Worm (Caenorhabditis elegans): ENCODE data around the gene mrpl-22.

Gene mrpl-22

DNA sequence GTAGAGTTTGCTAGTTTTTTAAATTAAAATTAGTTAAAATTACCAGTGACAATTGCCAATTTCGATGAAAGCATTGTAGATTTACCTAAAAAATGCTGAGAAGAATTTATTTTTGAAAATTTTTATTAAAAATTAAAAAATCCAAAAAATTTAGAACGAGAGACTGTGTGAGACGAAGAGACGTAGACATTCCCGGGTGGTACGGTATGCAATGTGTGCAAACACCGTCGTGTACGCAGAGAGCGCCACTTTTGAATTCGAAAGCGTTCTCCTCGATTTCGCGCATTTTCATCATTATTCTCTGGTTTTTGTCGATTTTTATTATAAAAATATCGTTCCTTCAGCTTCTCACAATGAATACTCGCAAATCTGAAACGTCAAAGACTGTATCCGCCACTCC is 27.5 kb downstream of the mrpl-22 start, which contains the start of the genes dhs-11 and orc-1:
TSS of gene dhs-11 (minus strand) at position 85 of the 400 bp plus-strand sequence.
TSS of gene orc-1 (plus strand) at position 349 of the 400 bp plus-strand sequence.
- peak; percentile 15 for TF ChIP-seq lin-13 (tag; optimal IDR thresholded peaks at IDR 0.05)
- TF ChIP-seq nhr-12 (tag; optimal IDR thresholded peaks at IDR 0.05), result no peak
- peak; percentile 97 for TF ChIP-seq lsy-2 (tag; optimal IDR thresholded peaks at IDR 0.05)
- peak; percentile 25 for TF ChIP-seq sptf-1 (tag; optimal IDR thresholded peaks at IDR 0.05)
- peak; percentile 58 for TF ChIP-seq mep-1 (tag; optimal IDR thresholded peaks at IDR 0.05)
- TF ChIP-seq unc-120 (tag; optimal IDR thresholded peaks at IDR 0.05; ENCODE audit: poor library complexity, severe bottlenecking), result no peak

DNA sequence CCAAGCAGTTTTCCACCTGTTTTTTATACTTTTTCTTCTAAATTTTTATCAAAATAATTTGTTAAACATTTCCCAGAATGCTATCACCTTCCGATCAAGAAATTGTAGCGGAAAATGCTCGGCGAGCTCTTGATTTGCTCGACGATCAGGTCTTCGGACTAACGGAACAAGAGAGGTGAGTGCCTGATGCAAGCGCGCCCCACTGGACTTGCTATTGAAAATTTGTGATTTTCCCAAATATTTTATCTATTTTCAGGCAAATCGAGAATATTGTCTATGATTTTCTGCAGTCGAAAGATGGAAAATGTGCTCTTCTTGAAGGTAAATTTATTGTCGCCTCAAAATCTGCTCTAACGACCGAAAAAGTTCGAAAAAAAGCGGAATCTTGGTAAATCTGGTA is 30.8 kb downstream of the mrpl-22 start, which contains the start of gene orc-4:
TSS of gene orc-4 (plus strand) at position 77 of the 400 bp plus-strand sequence.
- no peak for TF ChIP-seq ceh-43 (GFP tag; optimal IDR thresholded peaks at IDR 0.05)

ce11 chrIII:10649219-10649618 is 34.0 kb downstream of the mrpl-22 start, which contains the start of gene emg-1:
emg-1 (plus strand) TSS chrIII:10649519.
- TF ChIP-seq mep-1 (tag; optimal IDR thresholded peaks at IDR 0.05) (no peak), M03D4.4 (tag; optimal IDR thresholded peaks at IDR 0.05) (no peak), ceh-39 (tag; optimal IDR thresholded peaks at IDR 0.05) (no peak), elt-1 (tag; optimal IDR thresholded peaks at IDR 0.05; ENCODE audit: borderline replicate concordance, insufficient read depth) (no peak), tbx-8 (GFP tag; optimal IDR thresholded peaks at IDR 0.05) (no peak), mab-5 (tag; optimal IDR thresholded peaks at IDR 0.05) (no peak), pha-4 (tag; optimal IDR thresholded peaks at IDR 0.05) (no peak), ceh-83 (GFP tag; optimal IDR thresholded peaks at IDR 0.05) (no peak), unc-62 (GFP tag; optimal IDR thresholded peaks at IDR 0.05) (no peak), lsy-2 (tag; optimal IDR thresholded peaks at IDR 0.05) (no peak)

DNA sequence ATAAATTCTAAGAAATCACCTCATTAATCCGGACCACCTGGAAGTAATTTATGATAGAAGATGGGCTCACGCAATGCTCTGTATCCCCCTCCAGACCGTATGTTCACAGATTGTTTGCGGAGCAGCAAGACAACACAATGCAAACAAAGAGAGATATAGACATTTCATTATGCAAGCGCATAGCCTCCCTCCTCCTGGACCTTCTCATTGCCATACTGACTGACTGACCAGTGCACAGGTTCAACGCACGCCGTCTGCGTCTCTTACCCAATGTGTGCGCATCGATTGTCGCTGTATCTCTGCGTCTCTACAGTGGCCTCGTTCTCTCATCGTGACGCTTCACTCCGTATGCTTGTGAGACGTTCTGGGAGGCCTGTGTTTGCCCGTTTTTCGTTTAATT is 36.4 kb downstream of the mrpl-22 start:
- TF ChIP-seq nhr-76 (tag; optimal IDR thresholded peaks at IDR 0.05) (no peak), unc-120 (tag; optimal IDR thresholded peaks at IDR 0.05; ENCODE audit: poor library complexity, severe bottlenecking) (no peak), elt-3 (tag; optimal IDR thresholded peaks at IDR 0.05) (no peak), bed-3 (GFP tag; optimal IDR thresholded peaks at IDR 0.05) (no peak), mls-2 (tag; optimal IDR thresholded peaks at IDR 0.05) (peak; percentile 56), nhr-12 (tag; optimal IDR thresholded peaks at IDR 0.05) (no peak), hlh-1 (tag; optimal IDR thresholded peaks at IDR 0.05) (no peak), ztf-11 (tag; optimal IDR thresholded peaks at IDR 0.05) (no peak), nhr-28 (tag; optimal IDR thresholded peaks at IDR 0.05) (no peak), pha-4 (tag; optimal IDR thresholded peaks at IDR 0.05) (peak; percentile 95), ceh-39 (tag; optimal IDR thresholded peaks at IDR 0.05) (peak; percentile 70), mep-1 (tag; optimal IDR thresholded peaks at IDR 0.05) (no peak), lsy-2 (tag; optimal IDR thresholded peaks at IDR 0.05) (peak; percentile 54), unc-39 (tag; optimal IDR thresholded peaks at IDR 0.05) (no peak), ceh-83 (GFP tag; optimal IDR thresholded peaks at IDR 0.05) (no peak), lin-32 (GFP tag; optimal IDR thresholded peaks at IDR 0.05) (peak; percentile 42), ceh-43 (GFP tag; optimal IDR thresholded peaks at IDR 0.05) (no peak), drap-1 (GFP tag; optimal IDR thresholded peaks at IDR 0.05) (peak; percentile 18), ham-2 (GFP tag; optimal IDR thresholded peaks at IDR 0.05) (peak; percentile 69), nhr-237 (tag; optimal IDR thresholded peaks at IDR 0.05) (no peak), sptf-1 (tag; optimal IDR thresholded peaks at IDR 0.05) (no peak), flh-1 (GFP tag; optimal IDR thresholded peaks at IDR 0.05) (no peak), zip-8 (tag; optimal IDR thresholded peaks at IDR 0.05) (peak; percentile 32), cnd-1 (tag; optimal IDR thresholded peaks at IDR 0.05) (peak; percentile 44), M03D4.4 (tag; optimal IDR thresholded peaks at IDR 0.05) (no peak), lin-13 (tag; optimal IDR thresholded peaks at IDR 0.05) (peak; percentile 64), sem-2 (GFP tag; optimal IDR thresholded peaks at IDR 0.05) (peak; percentile 27), blmp-1 (tag; optimal IDR thresholded peaks at IDR 0.05) (no peak), snpc-4 (tag; optimal IDR thresholded peaks at IDR 0.05) (no peak), mab-5 (tag; optimal IDR thresholded peaks at IDR 0.05) (no peak), elt-1 (tag; optimal IDR thresholded peaks at IDR 0.05; ENCODE audit: borderline replicate concordance, insufficient read depth) (no peak), nhr-2 (tag; optimal IDR thresholded peaks at IDR 0.05) (peak; percentile 56), ces-1 (GFP tag; optimal IDR thresholded peaks at IDR 0.05) (peak; percentile 67), unc-62 (GFP tag; optimal IDR thresholded peaks at IDR 0.05) (peak; percentile 24)
